Fruit fly (Drosophila melanogaster) whole organism, pupa: ENCODE results near the gene Cpsf100.

ENCODE experiments used
- CG10348 ChIP-seq: fragments of 200-800 bp; sonication (Bioruptor generic); IDR thresholded peaks from 2 replicates; pipeline ENCODE4 v1.3.6; 2022; ENCODE audit warnings: missing biosample characterization, missing genetic modification characterization
- CG12605 ChIP-seq: fragments of 200-800 bp; sonication (Bioruptor generic); IDR thresholded peaks from 2 replicates; pipeline ENCODE4 v1.3.6; 2022; ENCODE audit warnings: missing biosample characterization, missing genetic modification characterization
- CG13204 ChIP-seq: fragments of 200-800 bp; sonication (Bioruptor generic); optimal IDR thresholded peaks from 2 replicates; lab custom pipeline; 2018; ENCODE audit warnings: missing biosample characterization, mild to moderate bottlenecking, missing genetic modification characterization, moderate library complexity
- CG14655 ChIP-seq: fragments of 200-800 bp; sonication (Bioruptor generic); optimal IDR thresholded peaks from 3 replicates; lab custom pipeline; 2017; ENCODE audit warnings: mild to moderate bottlenecking, missing biosample characterization, missing genetic modification reagents, missing genetic modification characterization
- CG15710 ChIP-seq: fragments of 200-800 bp; sonication (Bioruptor generic); optimal IDR thresholded peaks from 2 replicates; lab custom pipeline; 2018; ENCODE audit warnings: missing biosample characterization, mild to moderate bottlenecking, missing genetic modification characterization, moderate library complexity
- CG17806 ChIP-seq: fragments of 200-800 bp; sonication (Bioruptor generic); optimal IDR thresholded peaks from 2 replicates; lab custom pipeline; 2018; ENCODE audit warnings: missing biosample characterization, mild to moderate bottlenecking, missing genetic modification characterization, moderate library complexity
- CG32121 ChIP-seq: fragments of 200-800 bp; sonication (Bioruptor generic); IDR thresholded peaks from 2 replicates; pipeline ENCODE4 v1.3.6; 2022; ENCODE audit warnings: missing biosample characterization, missing genetic modification characterization
- CG34367 ChIP-seq: fragments of 200-800 bp; sonication (Bioruptor generic); optimal IDR thresholded peaks from 2 replicates; lab custom pipeline; 2018; ENCODE audit warnings: missing biosample characterization, mild to moderate bottlenecking, missing genetic modification characterization
- CG4496 ChIP-seq: fragments of 200-800 bp; sonication (Bioruptor generic); IDR thresholded peaks from 3 replicates; pipeline ENCODE4 v1.3.6; 2022; ENCODE audit warnings: missing biosample characterization, missing genetic modification characterization
- CG8159 ChIP-seq: fragments of 200-800 bp; sonication (Bioruptor generic); optimal IDR thresholded peaks from 3 replicates; lab custom pipeline; 2018; ENCODE audit warnings: missing biosample characterization, mild to moderate bottlenecking, missing genetic modification characterization, moderate library complexity
- CG8301 ChIP-seq: fragments of 200-800 bp; sonication (Bioruptor generic); optimal IDR thresholded peaks from 2 replicates; lab custom pipeline; 2018; ENCODE audit warnings: missing biosample characterization, mild to moderate bottlenecking, missing genetic modification characterization
- CG9948 ChIP-seq: fragments of 200-800 bp; sonication (Bioruptor generic); optimal IDR thresholded peaks from 2 replicates; lab custom pipeline; 2018; ENCODE audit warnings: missing biosample characterization, mild to moderate bottlenecking, missing genetic modification characterization, moderate library complexity
- D1 ChIP-seq: fragments of 200-800 bp; sonication (Bioruptor generic); optimal IDR thresholded peaks from 2 replicates; lab custom pipeline; 2018; ENCODE audit warnings: missing biosample characterization, mild to moderate bottlenecking, missing genetic modification characterization, moderate library complexity
- EcR ChIP-seq: fragments of 200-800 bp; sonication (Bioruptor generic); optimal IDR thresholded peaks from 3 replicates; lab custom pipeline; 2019; ENCODE audit warnings: missing biosample characterization, missing genetic modification characterization, mild to moderate bottlenecking, moderate library complexity, missing genetic modification reagents
- Ets98B ChIP-seq: fragments of 200-800 bp; sonication (Bioruptor generic); IDR thresholded peaks from 2 replicates; pipeline ENCODE4 v1.3.6; 2022; ENCODE audit warnings: missing biosample characterization, missing genetic modification characterization
- Pif1A ChIP-seq: fragments of 200-800 bp; sonication (Bioruptor generic); optimal IDR thresholded peaks from 3 replicates; lab custom pipeline; 2016; ENCODE audit warnings: missing biosample characterization, missing genetic modification characterization
- Pif1B ChIP-seq: fragments of 200-800 bp; sonication (Bioruptor generic); optimal IDR thresholded peaks from 3 replicates; lab custom pipeline; 2016; ENCODE audit warnings: missing biosample characterization, missing genetic modification characterization
- Snoo ChIP-seq: fragments of 200-800 bp; sonication (Bioruptor generic); optimal IDR thresholded peaks from 3 replicates; lab custom pipeline; 2017; ENCODE audit warnings: missing biosample characterization, mild to moderate bottlenecking, missing genetic modification characterization, inconsistent platforms
- fd96Ca ChIP-seq: fragments of 200-800 bp; sonication (Bioruptor generic); IDR thresholded peaks from 3 replicates; pipeline ENCODE4 v1.3.6; 2022; ENCODE audit warnings: missing biosample characterization, missing genetic modification characterization
- gl ChIP-seq: fragments of 200-800 bp; sonication (Bioruptor generic); optimal IDR thresholded peaks from 2 replicates; lab custom pipeline; 2018; ENCODE audit warnings: missing biosample characterization, mild to moderate bottlenecking, missing genetic modification characterization
- rn ChIP-seq: fragments of 200-800 bp; sonication (Bioruptor generic); IDR thresholded peaks from 2 replicates; pipeline ENCODE4 v1.3.6; 2022; ENCODE audit warnings: missing biosample characterization, missing genetic modification characterization

Gene Cpsf100

dm6 chr3R:29063207-29063920 lies 29.0 kb downstream of the Cpsf100 start:
- TF ChIP-seq gl (tag; lab: Kevin White, UChicago) (no peak), fd96Ca (no peak), Snoo (tag; lab: Kevin White, UChicago) (peak; percentile 46), CG32121 (GFP tag; lab: Robert Waterston, UW) (no peak), Ets98B (GFP tag; lab: Robert Waterston, UW) (no peak), CG13204 (GFP tag; lab: Kevin White, UChicago) (no peak), CG14655 (GFP tag; lab: Kevin White, UChicago) (peak; percentile 75), CG8301 (tag; lab: Kevin White, UChicago) (peak; percentile 56), CG8159 (peak; percentile 82), D1 (tag; lab: Kevin White, UChicago) (no peak), CG10348 (GFP tag; lab: Robert Waterston, UW) (no peak), CG9948 (tag; lab: Kevin White, UChicago) (peak; percentile 71), CG15710 (peak; percentile 80), CG17806 (tag; lab: Kevin White, UChicago) (peak; percentile 75), Pif1B (peak; percentile 62), CG34367 (tag; lab: Kevin White, UChicago) (peak; percentile 42), Pif1A (GFP tag; lab: Kevin White, UChicago) (peak; percentile 59), EcR (GFP tag; lab: Kevin White, UChicago) (no peak)

- no peak for TF ChIP-seq CG8301 (tag; lab: Kevin White, UChicago)
- TF ChIP-seq CG12605 (GFP tag; lab: Robert Waterston, UW), result no peak
- TF ChIP-seq EcR (GFP tag; lab: Kevin White, UChicago), result peak; percentile 96
- TF ChIP-seq rn, result no peak
- no peak for TF ChIP-seq CG34367 (tag; lab: Kevin White, UChicago)
Observed at dm6 chr3R:29063921-29064460, 29.6 kb downstream of the Cpsf100 start.

dm6 chr3R:29064682-29065100 lies 30.3 kb downstream of the Cpsf100 start:
- TF ChIP-seq CG34367 (tag; lab: Kevin White, UChicago) (no peak), Pif1B (peak; percentile 29), Snoo (tag; lab: Kevin White, UChicago) (peak; percentile 27), EcR (GFP tag; lab: Kevin White, UChicago) (peak; percentile 79), gl (tag; lab: Kevin White, UChicago) (no peak), Pif1A (GFP tag; lab: Kevin White, UChicago) (peak; percentile 52), CG8301 (tag; lab: Kevin White, UChicago) (peak; percentile 37), D1 (tag; lab: Kevin White, UChicago) (no peak), CG13204 (GFP tag; lab: Kevin White, UChicago) (peak; percentile 5), CG17806 (tag; lab: Kevin White, UChicago) (peak; percentile 40), CG9948 (tag; lab: Kevin White, UChicago) (peak; percentile 18), CG8159 (peak; percentile 30), CG14655 (GFP tag; lab: Kevin White, UChicago) (peak; percentile 61), CG32121 (GFP tag; lab: Robert Waterston, UW) (no peak), CG15710 (peak; percentile 29)

- TF ChIP-seq CG8159, result no peak
- no peak for TF ChIP-seq CG4496 (GFP tag; lab: Robert Waterston, UW)
- TF ChIP-seq CG17806 (tag; lab: Kevin White, UChicago), result no peak
- no peak for TF ChIP-seq CG9948 (tag; lab: Kevin White, UChicago)
- TF ChIP-seq EcR (GFP tag; lab: Kevin White, UChicago), result no peak
- TF ChIP-seq Snoo (tag; lab: Kevin White, UChicago), result no peak
- TF ChIP-seq CG14655 (GFP tag; lab: Kevin White, UChicago), result no peak
- no peak for TF ChIP-seq CG15710
- no peak for TF ChIP-seq CG13204 (GFP tag; lab: Kevin White, UChicago)
- TF ChIP-seq fd96Ca, result no peak
- no peak for TF ChIP-seq CG34367 (tag; lab: Kevin White, UChicago)
- no peak for TF ChIP-seq CG12605 (GFP tag; lab: Robert Waterston, UW)
- TF ChIP-seq, all 21 proteins: peak for 0
Observed at dm6 chr3R:29066285-29066684, 31.9 kb downstream of the Cpsf100 start.

- no peak for TF ChIP-seq CG8159
- no peak for TF ChIP-seq Pif1A (GFP tag; lab: Kevin White, UChicago)
- TF ChIP-seq EcR (GFP tag; lab: Kevin White, UChicago), result no peak
- no peak for TF ChIP-seq CG32121 (GFP tag; lab: Robert Waterston, UW)
- no peak for TF ChIP-seq CG17806 (tag; lab: Kevin White, UChicago)
- no peak for TF ChIP-seq CG8301 (tag; lab: Kevin White, UChicago)
- no peak for TF ChIP-seq CG14655 (GFP tag; lab: Kevin White, UChicago)
- no peak for TF ChIP-seq fd96Ca
- no peak for TF ChIP-seq CG9948 (tag; lab: Kevin White, UChicago)
- TF ChIP-seq CG13204 (GFP tag; lab: Kevin White, UChicago), result no peak
- TF ChIP-seq CG15710, result no peak
Observed at dm6 chr3R:29067091-29067490, 32.7 kb downstream of the Cpsf100 start.
